Worm (Caenorhabditis elegans) whole organism, late embryonic: Measurements from ENCODE around the gene D1086.7.
A peak's percentile ranks its signal among the peaks of the same experiment; 100 is the strongest.

ENCODE experiments used
- C08G9.2 ChIP-seq: sonication (generic microtip); optimal IDR thresholded peaks from 2 replicates; lab custom pipeline; 2016; ENCODE audit warnings: mild to moderate bottlenecking, missing genetic modification characterization, moderate library complexity, missing compliant biosample characterization
- T23F11.4 ChIP-seq: fragments of 200-800 bp; sonication (Bioruptor generic); optimal IDR thresholded peaks from 2 replicates; lab custom pipeline; 2018; ENCODE audit warnings: mild to moderate bottlenecking, missing genetic modification characterization, missing compliant biosample characterization
- ceh-14 ChIP-seq: sonication (generic microtip); optimal IDR thresholded peaks from 2 replicates; lab custom pipeline; 2016; ENCODE audit warnings: missing genotype, missing genetic modification characterization, missing compliant biosample characterization
- ceh-18 ChIP-seq: sonication (generic microtip); optimal IDR thresholded peaks from 2 replicates; lab custom pipeline; 2016; ENCODE audit warnings: missing genetic modification characterization, missing compliant biosample characterization
- ceh-45 ChIP-seq: fragments of 200-800 bp; sonication (Bioruptor generic); IDR thresholded peaks from 2 replicates; pipeline ENCODE4 v1.3.6; 2022; ENCODE audit warnings: missing genetic modification reagents, missing genetic modification characterization, missing compliant biosample characterization
- ceh-48 ChIP-seq: sonication (generic microtip); optimal IDR thresholded peaks from 2 replicates; lab custom pipeline; 2016; ENCODE audit warnings: missing genetic modification characterization, inconsistent platforms, missing compliant biosample characterization
- elt-2 ChIP-seq: sonication (generic microtip); optimal IDR thresholded peaks from 2 replicates; lab custom pipeline; 2016; ENCODE audit warnings: missing genetic modification reagents, missing genetic modification characterization, missing compliant biosample characterization
- mec-3 ChIP-seq: sonication (generic microtip); optimal IDR thresholded peaks from 2 replicates; lab custom pipeline; 2016; ENCODE audit warnings: borderline replicate concordance, missing genetic modification characterization, missing compliant biosample characterization
- nfya-1 ChIP-seq: sonication (generic microtip); optimal IDR thresholded peaks from 2 replicates; lab custom pipeline; 2017; ENCODE audit warnings: missing genetic modification characterization, mild to moderate bottlenecking, missing compliant biosample characterization, antibody characterized with exemption, moderate library complexity
- pag-3 ChIP-seq: sonication (generic microtip); optimal IDR thresholded peaks from 2 replicates; lab custom pipeline; 2016; ENCODE audit warnings: missing compliant biosample characterization, missing genetic modification characterization, borderline replicate concordance
- ref-2 ChIP-seq: sonication (generic microtip); optimal IDR thresholded peaks from 2 replicates; lab custom pipeline; 2016; ENCODE audit warnings: missing genetic modification characterization, missing compliant biosample characterization
- sox-2 ChIP-seq: fragments of 200-800 bp; sonication (Bioruptor generic); IDR thresholded peaks from 2 replicates; pipeline ENCODE4 v1.3.6; 2022; ENCODE audit warnings: missing genetic modification reagents, missing genetic modification characterization, missing compliant biosample characterization
- tbx-2 ChIP-seq: sonication (generic microtip); optimal IDR thresholded peaks from 2 replicates; lab custom pipeline; 2016; ENCODE audit warnings: missing genetic modification characterization, missing compliant biosample characterization
- unc-86 ChIP-seq: sonication (generic microtip); optimal IDR thresholded peaks from 2 replicates; lab custom pipeline; 2016; ENCODE audit warnings: missing genetic modification characterization, missing compliant biosample characterization
- zip-5 ChIP-seq: sonication (generic microtip); optimal IDR thresholded peaks from 2 replicates; lab custom pipeline; 2016; ENCODE audit warnings: missing genetic modification characterization, missing compliant biosample characterization

The D1086.7 gene

DNA sequence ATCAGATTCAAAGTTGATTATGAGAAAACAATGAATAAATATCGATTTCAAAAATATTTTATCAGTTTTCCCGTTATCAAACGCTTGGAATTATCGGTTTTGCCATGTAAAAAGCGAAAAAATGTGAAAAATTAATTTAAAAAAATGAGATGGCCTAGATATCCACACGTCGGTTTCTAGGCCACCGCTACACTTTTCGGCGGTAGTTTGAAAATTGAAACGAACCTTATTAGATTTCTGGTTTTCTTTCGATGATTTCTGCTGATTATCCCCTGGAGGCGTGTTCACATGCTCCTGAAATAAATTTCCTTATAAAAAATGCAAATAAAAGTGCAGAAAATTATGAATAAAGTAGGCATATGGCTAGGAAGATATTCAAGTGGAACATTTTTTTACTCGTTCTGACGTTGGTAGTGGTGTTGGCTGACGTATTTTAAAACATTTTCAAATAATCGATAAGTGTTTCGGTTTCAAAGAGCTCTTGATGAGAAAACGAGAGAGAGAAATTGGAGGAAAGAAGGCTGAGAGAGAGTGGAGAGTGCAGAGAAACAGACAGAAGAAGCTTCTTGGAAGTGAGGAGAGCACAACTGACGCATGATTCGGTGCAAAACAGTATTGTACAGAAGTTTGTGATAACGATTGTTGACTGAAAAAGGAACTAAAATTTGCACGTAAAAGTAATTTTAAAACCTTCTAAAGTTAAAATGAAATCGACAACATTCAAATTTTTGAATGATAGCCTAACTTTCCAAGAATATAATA is 49.1 kb downstream of the D1086.7 start:
- TF ChIP-seq nfya-1 (tag; lab: Kevin White, UChicago) (peak; percentile 4), tbx-2 (tag; lab: Kevin White, UChicago) (peak; percentile 10), ceh-48 (tag; lab: Kevin White, UChicago) (peak; percentile 38), C08G9.2 (tag; lab: Kevin White, UChicago) (peak; percentile 16), T23F11.4 (GFP tag; lab: Kevin White, UChicago) (no peak), ceh-14 (tag; lab: Kevin White, UChicago) (no peak), zip-5 (tag; lab: Kevin White, UChicago) (peak; percentile 2)

DNA sequence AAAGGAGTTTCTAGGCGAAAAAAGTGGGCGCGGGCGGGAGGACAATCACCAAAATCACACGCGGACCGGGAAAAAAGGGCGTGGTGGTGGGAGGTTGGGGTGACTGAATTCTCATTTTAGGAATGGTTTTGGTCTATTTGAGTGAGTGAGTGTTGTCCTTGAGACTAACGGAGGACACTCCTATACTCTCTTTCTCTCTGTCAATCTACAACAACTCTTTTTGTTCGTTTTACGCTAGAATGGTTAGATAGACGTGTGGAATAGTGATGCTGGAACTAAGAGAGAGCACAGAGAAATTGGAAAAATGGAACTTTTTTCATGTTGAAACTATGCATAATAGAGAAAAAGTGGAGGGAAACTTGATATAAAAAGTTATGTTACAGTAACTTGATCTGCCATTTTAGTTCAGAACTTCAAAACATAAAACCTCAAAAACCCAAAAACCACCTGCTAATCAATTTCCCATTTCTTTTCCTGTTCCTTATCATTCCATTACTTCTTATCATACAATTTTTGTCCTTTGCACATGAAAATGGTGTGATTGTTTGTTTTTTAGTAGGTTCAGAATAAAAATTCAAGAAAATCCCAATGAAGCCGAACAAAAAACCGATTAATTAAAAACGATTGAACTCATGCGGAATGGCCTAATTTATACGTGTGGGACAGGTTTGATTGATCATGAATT is 50.8 kb downstream of the D1086.7 start:
- TF ChIP-seq ceh-18 (tag; lab: Kevin White, UChicago) = no peak
- TF ChIP-seq elt-2 (tag; lab: Kevin White, UChicago) = peak; percentile 75
- no peak for TF ChIP-seq ceh-45 (GFP tag; lab: Robert Waterston, UW)
- no peak for TF ChIP-seq ref-2 (tag; lab: Kevin White, UChicago)
- TF ChIP-seq sox-2 (GFP tag; lab: Robert Waterston, UW) = no peak
- TF ChIP-seq mec-3 (tag; lab: Kevin White, UChicago) = no peak
- no peak for TF ChIP-seq pag-3
- no peak for TF ChIP-seq unc-86 (tag; lab: Kevin White, UChicago)
